Fruit fly (Drosophila melanogaster) whole organism, larva: ENCODE measurements around the gene CG9150.

Experiments used
- noc ChIP-seq: fragments of 200-800 bp; sonication (Bioruptor generic); optimal IDR thresholded peaks from 3 replicates; lab custom pipeline; 2019; ENCODE audit warnings: missing biosample characterization, mild to moderate bottlenecking, missing genetic modification characterization, moderate library complexity

The CG9150 gene

dm6 chr2L:6085733-6086317 lies 17.4 kb upstream of the CG9150 start:
- peak; percentile 58 for TF ChIP-seq noc

- TF ChIP-seq noc = no peak
These were observed 16.3 kb upstream of the CG9150 start for dm6 chr2L:6084694-6085093.

dm6 chr2L:6082936-6083627 lies 14.7 kb upstream of the CG9150 start:
- peak; percentile 54 for TF ChIP-seq noc

DNA sequence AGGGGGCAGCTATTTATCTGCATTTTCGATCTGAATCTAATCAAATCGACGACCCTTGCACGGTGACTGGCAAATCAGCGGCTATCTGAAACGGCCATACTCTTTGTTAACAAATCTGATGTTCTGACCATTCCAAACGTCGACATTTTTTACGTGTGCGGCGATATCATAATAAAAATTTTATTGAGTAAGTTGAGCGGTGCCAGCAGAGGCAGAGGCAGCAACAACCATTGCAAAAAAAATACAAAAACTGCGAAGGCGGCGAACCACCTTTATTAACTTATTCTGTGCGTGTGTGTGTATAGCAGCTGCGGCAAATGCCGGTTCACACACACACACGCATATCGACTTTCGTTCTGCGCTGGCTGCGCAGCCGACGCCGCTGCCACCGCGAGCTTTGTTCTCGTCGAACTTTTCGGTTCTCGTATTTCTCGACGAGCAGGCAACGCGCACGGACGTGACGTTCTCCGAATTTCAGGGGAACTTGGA lies 13.8 kb upstream of the CG9150 start, which contains the start of gene Kr-h1:
Gene Kr-h1 (plus strand): TSS at position 447 of the 489 bp plus-strand sequence.
- no peak for TF ChIP-seq noc

- TF ChIP-seq noc = no peak
These were observed 12.9 kb upstream of the CG9150 start for dm6 chr2L:6081134-6081832.

DNA sequence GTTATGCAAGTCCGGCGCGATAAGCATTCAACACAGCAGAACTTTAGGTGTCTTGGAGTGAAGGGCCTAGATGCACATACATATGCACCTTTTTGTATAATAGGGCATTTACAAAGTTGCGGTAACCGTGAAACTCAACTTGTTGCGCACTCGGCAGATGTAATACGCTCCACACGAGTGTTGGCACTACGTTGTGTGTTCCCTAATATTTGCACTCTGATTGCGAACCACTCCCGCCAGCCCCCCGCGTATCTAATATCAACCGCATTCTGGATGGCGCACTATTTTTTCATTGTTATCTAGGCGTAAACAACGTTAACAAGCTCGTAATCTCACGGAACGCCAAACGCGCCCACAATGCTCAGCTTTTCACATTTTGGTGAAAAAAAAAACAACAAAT lies 11.9 kb upstream of the CG9150 start:
- TF ChIP-seq noc = no peak

- TF ChIP-seq noc = no peak
These were observed 10.5 kb upstream of the CG9150 start for dm6 chr2L:6078757-6079351.

dm6 chr2L:6077632-6078031 lies 9.2 kb upstream of the CG9150 start:
- TF ChIP-seq noc = no peak

dm6 chr2L:6076829-6077364 lies 8.5 kb upstream of the CG9150 start:
- TF ChIP-seq noc = no peak

dm6 chr2L:6076143-6076542 lies 7.7 kb upstream of the CG9150 start:
- no peak for TF ChIP-seq noc

DNA sequence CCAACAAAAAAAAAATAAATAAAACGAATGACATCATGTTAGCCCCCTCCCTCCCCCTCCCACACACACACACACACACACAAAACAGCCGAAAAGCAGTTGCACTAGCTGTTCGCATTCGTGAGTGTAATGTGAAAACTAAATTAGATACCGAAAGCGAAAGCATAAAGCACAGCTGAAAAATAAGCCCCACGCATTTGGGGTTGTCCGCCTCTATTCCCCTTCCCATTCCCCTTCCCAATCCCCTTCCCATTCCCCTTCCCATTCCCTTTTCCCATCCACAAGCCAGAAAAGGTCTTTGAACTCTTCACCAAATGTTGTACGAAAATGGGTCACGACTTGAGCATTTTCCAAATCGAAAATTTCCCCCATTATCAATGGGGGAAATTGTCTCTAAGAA lies 7.0 kb upstream of the CG9150 start:
- no peak for TF ChIP-seq noc

DNA sequence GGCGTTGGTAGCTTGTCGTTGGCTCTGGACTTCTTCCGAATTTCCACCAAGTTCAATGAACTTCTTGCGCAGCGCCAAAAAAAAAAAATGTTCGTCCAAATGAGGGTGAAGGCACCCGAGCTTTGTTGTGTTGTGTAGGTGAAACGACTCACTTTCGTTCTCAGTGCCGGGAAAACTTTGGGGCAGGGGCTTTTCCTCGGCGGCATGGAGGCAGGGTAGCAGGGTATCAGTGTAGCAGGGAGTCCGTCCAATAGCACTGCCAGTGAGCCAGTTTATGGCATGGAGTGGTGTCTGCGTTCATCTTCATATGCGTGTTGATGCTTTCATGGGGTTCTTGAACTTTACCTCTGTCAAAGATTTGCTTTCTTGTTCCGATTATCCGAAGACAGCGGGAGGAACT lies 5.9 kb upstream of the CG9150 start:
- TF ChIP-seq noc = no peak

DNA sequence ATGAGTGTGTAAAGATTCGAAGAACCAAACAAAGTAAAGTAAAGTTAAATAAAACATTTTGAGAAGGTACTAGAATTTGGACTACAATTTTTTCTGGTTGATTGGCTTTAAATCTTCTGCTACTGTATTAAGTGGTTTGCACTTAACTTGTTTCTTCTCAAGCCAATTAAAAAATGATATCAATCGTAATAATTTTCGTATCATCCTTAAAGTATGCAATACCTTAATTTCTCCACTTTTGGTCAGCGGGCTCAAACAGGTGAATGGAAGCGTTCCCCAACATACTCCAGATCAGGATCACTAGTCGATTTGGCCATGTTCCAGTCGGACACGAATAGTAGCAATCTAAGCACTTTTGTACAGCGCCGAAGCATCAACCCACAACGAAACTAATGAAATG lies 5.5 kb upstream of the CG9150 start:
- no peak for TF ChIP-seq noc

DNA sequence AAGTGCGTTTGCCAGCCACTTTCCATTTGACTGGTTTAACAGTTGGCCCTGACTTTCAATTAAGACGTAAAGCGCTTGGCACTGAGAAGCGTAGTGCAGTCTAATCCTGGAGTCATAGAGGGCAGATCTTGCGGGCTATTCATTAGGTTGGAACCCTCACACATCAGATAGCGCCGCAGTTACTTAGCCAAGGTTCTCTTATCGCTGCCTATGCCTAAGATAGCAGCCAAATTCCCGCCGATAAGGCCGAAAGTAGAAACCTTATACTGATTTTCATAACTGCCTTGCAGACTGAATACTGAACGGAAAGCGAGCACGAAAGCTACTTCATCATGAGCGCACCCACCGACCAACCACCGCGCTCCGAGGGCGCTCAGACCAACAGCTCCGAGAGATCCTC lies 3.7 kb upstream of the CG9150 start:
- TF ChIP-seq noc = no peak

dm6 chr2L:6070656-6071231 lies 2.4 kb upstream of the CG9150 start, which contains the start of the genes CG9154 and Kr-h2:
Gene CG9154 (minus strand): TSS chr2L:6070686.
Gene Kr-h2 (plus strand): TSS chr2L:6070990.
- no peak for TF ChIP-seq noc

DNA sequence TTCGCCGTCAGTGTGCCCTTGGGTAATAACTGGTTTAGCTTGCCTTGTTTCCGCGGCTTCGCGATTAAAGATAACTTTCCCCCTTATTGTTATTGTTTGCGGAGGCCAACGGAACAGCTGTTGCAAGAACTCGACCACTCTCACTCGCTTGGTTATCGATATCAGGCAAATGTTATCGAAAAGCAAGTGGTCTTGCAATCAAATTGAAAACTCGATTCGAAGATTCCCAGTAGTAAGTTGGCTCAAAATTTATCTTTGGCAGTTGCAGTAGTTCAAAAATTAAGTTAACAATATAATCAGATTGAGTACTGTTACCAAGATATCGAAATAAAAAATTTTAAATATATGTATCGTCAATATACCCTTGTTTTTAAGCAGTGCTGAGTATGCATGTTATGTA lies 2.6 kb downstream of the CG9150 start, which contains the start of the genes Fbw5 and CG9147:
Gene Fbw5 (minus strand): TSS at position 131 of the 400 bp plus-strand sequence.
Gene CG9147 (plus strand): TSS at position 175 of the 400 bp plus-strand sequence.
- TF ChIP-seq noc = peak; percentile 99
